Fruit fly (Drosophila melanogaster) whole organism, embryonic: Measurements from ENCODE around the gene CG6066.

Experiments used
- CG10274 ChIP-seq: fragments of 200-800 bp; sonication (Bioruptor generic); optimal IDR thresholded peaks from 3 replicates; lab custom pipeline; 2017; ENCODE audit warnings: missing biosample characterization, mild to moderate bottlenecking, missing genetic modification characterization
- CG11723 ChIP-seq: fragments of 200-800 bp; sonication (Bioruptor generic); optimal IDR thresholded peaks from 2 replicates; lab custom pipeline; 2017; ENCODE audit warnings: missing biosample characterization, mild to moderate bottlenecking, missing genetic modification characterization
- CG12744 ChIP-seq: fragments of 200-800 bp; sonication (Bioruptor generic); optimal IDR thresholded peaks from 2 replicates; lab custom pipeline; 2016; ENCODE audit warnings: missing biosample characterization, missing genetic modification characterization
- CG14441 ChIP-seq: fragments of 200-800 bp; sonication (Bioruptor generic); IDR thresholded peaks from 2 replicates; pipeline ENCODE4 v1.3.6; 2022; ENCODE audit warnings: missing biosample characterization, missing genetic modification characterization
- CG16813 ChIP-seq: fragments of 200-800 bp; sonication (Bioruptor generic); IDR thresholded peaks from 3 replicates; pipeline ENCODE4 v1.3.6; 2022; ENCODE audit warnings: missing biosample characterization, missing genetic modification characterization; ENCODE audit not compliant: partially characterized antibody
- CG17359 ChIP-seq: fragments of 200-800 bp; sonication (Bioruptor generic); optimal IDR thresholded peaks from 3 replicates; lab custom pipeline; 2018; ENCODE audit warnings: missing biosample characterization, mild to moderate bottlenecking, missing genetic modification characterization, moderate library complexity
- CG17802 ChIP-seq: fragments of 200-800 bp; sonication (Bioruptor generic); optimal IDR thresholded peaks from 2 replicates; lab custom pipeline; 2018; ENCODE audit warnings: missing biosample characterization, mild to moderate bottlenecking, missing genetic modification characterization, moderate library complexity
- CG1792 ChIP-seq: fragments of 200-800 bp; sonication (Bioruptor generic); optimal IDR thresholded peaks from 2 replicates; lab custom pipeline; 2016; ENCODE audit warnings: missing biosample characterization, missing genetic modification characterization
- CG2120 ChIP-seq: fragments of 200-800 bp; sonication (Bioruptor generic); optimal IDR thresholded peaks from 3 replicates; lab custom pipeline; 2016; ENCODE audit warnings: missing biosample characterization, missing genetic modification characterization
- CG2202 ChIP-seq: fragments of 200-800 bp; sonication (Bioruptor generic); optimal IDR thresholded peaks from 2 replicates; lab custom pipeline; 2018; ENCODE audit warnings: missing biosample characterization, mild to moderate bottlenecking, missing genetic modification characterization
- CG32532 ChIP-seq: fragments of 200-800 bp; sonication (Bioruptor generic); IDR thresholded peaks from 2 replicates; pipeline ENCODE4 v1.3.6; 2022; ENCODE audit warnings: missing biosample characterization, missing genetic modification characterization
- CG33213 ChIP-seq: fragments of 200-800 bp; sonication (Bioruptor generic); optimal IDR thresholded peaks from 3 replicates; lab custom pipeline; 2016; ENCODE audit warnings: missing biosample characterization, missing genetic modification characterization
- CG3838 ChIP-seq: fragments of 200-800 bp; sonication (Bioruptor generic); optimal IDR thresholded peaks from 3 replicates; lab custom pipeline; 2016; ENCODE audit warnings: missing biosample characterization, missing genetic modification characterization
- CG7963 ChIP-seq: fragments of 200-800 bp; sonication (Bioruptor generic); IDR thresholded peaks from 3 replicates; pipeline ENCODE4 v1.3.6; 2022; ENCODE audit warnings: missing biosample characterization, missing genetic modification characterization; ENCODE audit not compliant: partially characterized antibody
- CG7987 ChIP-seq: fragments of 200-800 bp; sonication (Bioruptor generic); optimal IDR thresholded peaks from 2 replicates; lab custom pipeline; 2018; ENCODE audit warnings: missing biosample characterization, mild to moderate bottlenecking, missing genetic modification characterization, moderate library complexity
- CG8281 ChIP-seq: fragments of 200-800 bp; sonication (Bioruptor generic); optimal IDR thresholded peaks from 2 replicates; lab custom pipeline; 2018; ENCODE audit warnings: missing biosample characterization, mild to moderate bottlenecking, missing genetic modification characterization, moderate library complexity
- D19A ChIP-seq: fragments of 200-800 bp; optimal IDR thresholded peaks from 3 replicates; lab custom pipeline; 2019; ENCODE audit warnings: missing biosample characterization, mild to moderate bottlenecking, missing genetic modification characterization, moderate library complexity
- Dbx ChIP-seq: fragments of 200-800 bp; sonication (Bioruptor generic); IDR thresholded peaks from 3 replicates; pipeline ENCODE4 v1.3.6; 2022; ENCODE audit warnings: missing biosample characterization, missing genetic modification characterization
- Dip2 ChIP-seq: fragments of 200-800 bp; sonication (Bioruptor generic); IDR thresholded peaks from 2 replicates; pipeline ENCODE4 v1.3.6; 2022; ENCODE audit warnings: missing biosample characterization, missing genetic modification characterization
- Doc3 ChIP-seq: fragments of 200-800 bp; sonication (Bioruptor generic); IDR thresholded peaks from 3 replicates; pipeline ENCODE4 v1.3.6; 2022; ENCODE audit warnings: missing biosample characterization, missing genetic modification characterization; ENCODE audit not compliant: partially characterized antibody
- Ets65A ChIP-seq: fragments of 200-800 bp; sonication (Bioruptor generic); peaks from one replicate; lab custom pipeline; 2016; ENCODE audit warnings: missing biosample characterization, missing genetic modification characterization
- Hr78 ChIP-seq, 2 experiments: fragments of 200-800 bp in 1 of 2; fragments of >200 bp in 1 of 2; sonication (Bioruptor generic) in 1 of 2; optimal IDR thresholded peaks; 2 replicates each; lab custom pipeline; 2017 to 2019; ENCODE audit warnings: missing biosample characterization in 2 of 2, missing genetic modification characterization in 2 of 2, mild to moderate bottlenecking in 1 of 2, moderate library complexity in 1 of 2
- NK7.1 ChIP-seq: fragments of 200-800 bp; sonication (Bioruptor generic); optimal IDR thresholded peaks from 3 replicates; lab custom pipeline; 2016; ENCODE audit warnings: missing biosample characterization, missing genetic modification characterization
- Nf-YB ChIP-seq: fragments of 200-800 bp; sonication (Bioruptor generic); optimal IDR thresholded peaks from 3 replicates; lab custom pipeline; 2019; ENCODE audit warnings: missing biosample characterization, mild to moderate bottlenecking, missing genetic modification characterization, moderate library complexity
- Oli ChIP-seq: fragments of 200-800 bp; sonication (Bioruptor generic); optimal IDR thresholded peaks from 2 replicates; lab custom pipeline; 2018; ENCODE audit warnings: missing biosample characterization, mild to moderate bottlenecking, missing genetic modification characterization, moderate library complexity
- Opbp ChIP-seq: fragments of 200-800 bp; sonication (Bioruptor generic); IDR thresholded peaks from 3 replicates; pipeline ENCODE4 v1.3.6; 2022; ENCODE audit warnings: missing biosample characterization, missing genetic modification characterization; ENCODE audit not compliant: partially characterized antibody
- Rx ChIP-seq: fragments of 200-800 bp; sonication (Bioruptor generic); IDR thresholded peaks from 2 replicates; pipeline ENCODE4 v1.3.6; 2022; ENCODE audit warnings: missing biosample characterization, missing genetic modification characterization
- Sox102F ChIP-seq: fragments of 200-800 bp; sonication (Bioruptor generic); optimal IDR thresholded peaks from 2 replicates; lab custom pipeline; 2018; ENCODE audit warnings: missing biosample characterization, mild to moderate bottlenecking, missing genetic modification characterization, moderate library complexity
- Vsx1 ChIP-seq: fragments of 200-800 bp; sonication (Bioruptor generic); optimal IDR thresholded peaks from 2 replicates; lab custom pipeline; 2017; ENCODE audit warnings: missing biosample characterization, mild to moderate bottlenecking, missing genetic modification characterization, missing genetic modification reagents
- bowl ChIP-seq: fragments of 200-800 bp; sonication (Bioruptor generic); IDR thresholded peaks from 2 replicates; pipeline ENCODE4 v1.3.6; 2022; ENCODE audit warnings: missing biosample characterization, missing genetic modification characterization
- br ChIP-seq: fragments of >200 bp; optimal IDR thresholded peaks from 2 replicates; lab custom pipeline; 2017
- chinmo ChIP-seq: fragments of 200-800 bp; sonication (Bioruptor generic); IDR thresholded peaks from 4 replicates; pipeline ENCODE4 v1.3.6; 2022; ENCODE audit warnings: missing biosample characterization, missing genetic modification characterization; ENCODE audit not compliant: partially characterized antibody
- disco-r ChIP-seq: fragments of 200-800 bp; sonication (Bioruptor generic); optimal IDR thresholded peaks from 2 replicates; lab custom pipeline; 2016; ENCODE audit warnings: missing biosample characterization, missing genetic modification characterization
- ems ChIP-seq: fragments of 200-800 bp; sonication (Bioruptor generic); optimal IDR thresholded peaks from 3 replicates; lab custom pipeline; 2016; ENCODE audit warnings: missing biosample characterization, missing genetic modification characterization
- eyg ChIP-seq: fragments of 200-800 bp; sonication (Bioruptor generic); optimal IDR thresholded peaks from 3 replicates; lab custom pipeline; 2016; ENCODE audit warnings: missing biosample characterization, missing genetic modification characterization
- fd96Cb ChIP-seq: fragments of 200-800 bp; sonication (Bioruptor generic); optimal IDR thresholded peaks from 2 replicates; lab custom pipeline; 2018; ENCODE audit warnings: missing biosample characterization, mild to moderate bottlenecking, missing genetic modification characterization, moderate library complexity
- hkb ChIP-seq, 2 experiments: fragments of 200-800 bp in 1 of 2; fragments of >200 bp in 1 of 2; sonication (Bioruptor generic) in 1 of 2; IDR thresholded peaks in 1 of 2; optimal IDR thresholded peaks in 1 of 2; 2 replicates each; pipeline versions ENCODE4 v1.3.6 to Lab custom; 2017 to 2022; ENCODE audit warnings: missing biosample characterization in 1 of 2, missing genetic modification characterization in 1 of 2
- ind ChIP-seq: fragments of 200-800 bp; sonication (Bioruptor generic); optimal IDR thresholded peaks from 3 replicates; lab custom pipeline; 2016; ENCODE audit warnings: missing biosample characterization, missing genetic modification characterization
- lilli ChIP-seq: fragments of 200-800 bp; sonication (Bioruptor generic); optimal IDR thresholded peaks from 3 replicates; lab custom pipeline; 2016; ENCODE audit warnings: missing biosample characterization, missing genetic modification characterization
- lov ChIP-seq, 2 experiments: fragments of 200-800 bp in 1 of 2; fragments of >200 bp in 1 of 2; sonication (Bioruptor generic) in 1 of 2; IDR thresholded peaks in 1 of 2; optimal IDR thresholded peaks in 1 of 2; 2 replicates in 1 of 2; 3 replicates in 1 of 2; pipeline versions ENCODE4 v1.3.6 to Lab custom; 2017 to 2022; ENCODE audit warnings: missing biosample characterization in 1 of 2, missing genetic modification characterization in 1 of 2
- mam ChIP-seq: fragments of 200-800 bp; sonication (Bioruptor generic); optimal IDR thresholded peaks from 3 replicates; lab custom pipeline; 2016; ENCODE audit warnings: missing biosample characterization, missing genetic modification characterization
- onecut ChIP-seq: fragments of 200-800 bp; sonication (Bioruptor generic); IDR thresholded peaks from 2 replicates; pipeline ENCODE4 v1.3.6; 2022; ENCODE audit warnings: missing biosample characterization, missing genetic modification characterization
- pan ChIP-seq, 4 experiments: fragments of >200 bp in 3 of 4; fragments of 200-800 bp in 1 of 4; sonication (Bioruptor generic) in 1 of 4; optimal IDR thresholded peaks in 3 of 4; IDR thresholded peaks in 1 of 4; 2 replicates each; pipeline versions ENCODE4 v1.3.6 to Lab custom; 2017 to 2022; ENCODE audit warnings: missing biosample characterization in 2 of 4, missing genetic modification characterization in 2 of 4, mixed read lengths in 1 of 4
- repo ChIP-seq: fragments of 200-800 bp; sonication (Bioruptor generic); optimal IDR thresholded peaks from 2 replicates; lab custom pipeline; 2016; ENCODE audit warnings: missing biosample characterization, missing genetic modification characterization
- shn ChIP-seq: fragments of 200-800 bp; sonication (Bioruptor generic); optimal IDR thresholded peaks from 3 replicates; lab custom pipeline; 2016; ENCODE audit warnings: missing biosample characterization, missing genetic modification characterization
- slou ChIP-seq: fragments of 200-800 bp; sonication (Bioruptor generic); optimal IDR thresholded peaks from 3 replicates; lab custom pipeline; 2016; ENCODE audit warnings: missing biosample characterization, missing genetic modification characterization
- tap ChIP-seq: fragments of 200-800 bp; optimal IDR thresholded peaks from 3 replicates; lab custom pipeline; 2019; ENCODE audit warnings: missing biosample characterization, mild to moderate bottlenecking, missing genetic modification characterization, moderate library complexity
- tup ChIP-seq: fragments of 200-800 bp; sonication (Bioruptor generic); optimal IDR thresholded peaks from 2 replicates; lab custom pipeline; 2016; ENCODE audit warnings: missing biosample characterization, mild to moderate bottlenecking, missing genetic modification characterization, moderate library complexity

The CG6066 gene

DNA sequence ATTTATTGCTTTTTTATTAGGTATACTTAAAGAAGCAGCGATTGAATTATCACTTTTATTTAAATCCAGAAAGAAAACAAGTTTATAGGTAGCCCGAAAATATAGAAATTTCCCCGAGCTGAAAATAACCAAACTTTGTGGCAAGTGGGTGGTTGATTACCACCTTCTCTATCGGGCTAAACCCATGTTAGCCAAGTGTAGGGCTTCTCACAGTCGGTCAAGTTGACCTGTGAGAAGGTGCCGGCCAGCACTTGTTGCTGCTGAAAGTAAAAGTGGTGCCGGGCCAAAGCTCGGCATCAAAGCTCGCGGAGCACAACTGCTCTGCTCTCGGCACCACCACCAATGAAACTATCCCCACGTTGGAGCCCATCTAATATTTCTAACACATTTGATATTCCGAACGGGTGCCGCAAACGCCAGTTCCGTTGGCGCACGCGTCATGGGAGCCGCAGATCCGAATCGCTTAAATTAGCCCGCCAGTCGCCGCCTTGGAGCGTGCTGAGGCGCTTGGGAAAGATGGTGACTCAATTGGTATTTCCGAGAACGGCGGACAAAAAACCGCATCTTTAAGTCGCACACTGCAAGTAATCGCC lies 45.5 kb downstream of the CG6066 start (continued):
- TF ChIP-seq Dip2 (GFP tag; lab: Robert Waterston, UW) (no peak), bowl (0 out of 2 replicates have a peak, but pooled peaks have one; percentile 6), tap (tag; lab: Kevin White, UChicago) (no peak), chinmo (GFP tag; lab: Robert Waterston, UW) (0 out of 4 replicates have a peak, but pooled peaks have one; percentile 71), Sox102F (GFP tag; lab: Kevin White, UChicago) (peak; percentile 24), shn (GFP tag; lab: Kevin White, UChicago) (peak; percentile 20), Vsx1 (GFP tag; lab: Kevin White, UChicago) (peak; percentile 38), Rx (GFP tag; lab: Robert Waterston, UW) (no peak), hkb (optimal IDR thresholded peaks at IDR 0.05; lab: Kevin White, UChicago) (no peak), hkb (GFP tag; IDR thresholded peaks at IDR 0.05; lab: Robert Waterston, UW) (peak; percentile 15; the same call in 1 of the 2 replicates), CG2120 (peak; percentile 7), Oli (tag; lab: Kevin White, UChicago) (peak; percentile 31), mam (GFP tag; lab: Kevin White, UChicago) (peak; percentile 15), CG2202 (tag; lab: Kevin White, UChicago) (no peak), CG8281 (tag; lab: Kevin White, UChicago) (no peak), CG14441 (GFP tag; lab: Robert Waterston, UW) (peak; percentile 31; the same call in 1 of the 2 replicates), CG12744 (GFP tag; lab: Kevin White, UChicago) (no peak), D19A (no peak), fd96Cb (tag; lab: Kevin White, UChicago) (no peak), Hr78 (GFP tag; optimal IDR thresholded peaks at IDR 0.05; lab: Kevin White, UChicago) (peak in 1 of 2 experiments; percentile 16), CG16813 (0 out of 3 replicates have a peak, but pooled peaks have one; percentile 26), Nf-YB (no peak), CG11723 (GFP tag; lab: Kevin White, UChicago) (no peak), CG17359 (tag; lab: Kevin White, UChicago) (no peak), repo (no peak), pan (optimal IDR thresholded peaks at IDR 0.05; lab: Kevin White, UChicago) (no peak), pan (GFP tag; optimal IDR thresholded peaks at IDR 0.05 in 1 of 2, IDR thresholded peaks at IDR 0.05 in 1 of 2) (peak in 1 of 2 experiments; percentile 31), tup (GFP tag; lab: Kevin White, UChicago) (no peak), br (no peak), slou (no peak), CG17802 (tag; lab: Kevin White, UChicago) (no peak), lov (optimal IDR thresholded peaks at IDR 0.05; lab: Kevin White, UChicago) (no peak), lov (GFP tag; IDR thresholded peaks at IDR 0.05; lab: Robert Waterston, UW) (no peak), disco-r (GFP tag; lab: Kevin White, UChicago) (no peak), CG3838 (no peak), CG32532 (GFP tag; lab: Robert Waterston, UW) (0 out of 2 replicates have a peak, but pooled peaks have one; percentile 19), ind (peak; percentile 20), Opbp (GFP tag; lab: Robert Waterston, UW) (no peak), Doc3 (GFP tag; lab: Robert Waterston, UW) (no peak), CG10274 (GFP tag; lab: Kevin White, UChicago) (peak; percentile 96), CG1792 (GFP tag; lab: Kevin White, UChicago) (no peak), CG7963 (GFP tag; lab: Robert Waterston, UW) (no peak), ems (GFP tag; lab: Kevin White, UChicago) (no peak), CG33213 (GFP tag; lab: Kevin White, UChicago) (no peak), eyg (GFP tag; lab: Kevin White, UChicago) (no peak), onecut (no peak), Dbx (GFP tag; lab: Robert Waterston, UW) (no peak), NK7.1 (GFP tag; lab: Kevin White, UChicago) (no peak), Ets65A (GFP tag; lab: Kevin White, UChicago) (peak; percentile 74), lilli (GFP tag; lab: Kevin White, UChicago) (peak; percentile 29), CG7987 (GFP tag; lab: Kevin White, UChicago) (no peak)
